Fruit fly (Drosophila melanogaster) whole organism, wandering third instar larva: ENCODE data around the gene CG16978.
A peak's percentile ranks its signal among the peaks of the same experiment; 100 is the strongest.

ENCODE experiments used
- CG9705 ChIP-seq: fragments of 200-800 bp; sonication (Bioruptor generic); optimal IDR thresholded peaks from 2 replicates; lab custom pipeline; 2018; ENCODE audit warnings: missing biosample characterization, mild to moderate bottlenecking, missing genetic modification characterization
- Hnf4 ChIP-seq: fragments of 200-800 bp; sonication (Bioruptor generic); optimal IDR thresholded peaks from 2 replicates; lab custom pipeline; 2016; ENCODE audit warnings: missing biosample characterization, mild to moderate bottlenecking, missing genetic modification characterization
- Hr83 ChIP-seq: fragments of 200-300 bp; sonication (Bioruptor generic); optimal IDR thresholded peaks from 2 replicates; lab custom pipeline; 2016; ENCODE audit warnings: missing biosample characterization, mild to moderate bottlenecking, missing genetic modification characterization, moderate library complexity; ENCODE audit not compliant: poor library complexity, severe bottlenecking
- Jra ChIP-seq: sonication (Bioruptor generic); optimal IDR thresholded peaks from 2 replicates; lab custom pipeline; 2016; ENCODE audit warnings: missing biosample characterization, missing genetic modification characterization
- Rel ChIP-seq, 2 experiments: fragments of 200-800 bp; sonication (Bioruptor generic) in 1 of 2; optimal IDR thresholded peaks; 2 replicates in 1 of 2; 3 replicates in 1 of 2; lab custom pipeline; 2016 to 2019; ENCODE audit warnings: mild to moderate bottlenecking in 2 of 2, missing biosample characterization in 2 of 2, missing genetic modification characterization in 2 of 2, moderate library complexity in 1 of 2
- Sp1 ChIP-seq: fragments of 200-800 bp; sonication (Bioruptor generic); optimal IDR thresholded peaks from 3 replicates; lab custom pipeline; 2019; ENCODE audit warnings: missing biosample characterization, mild to moderate bottlenecking, missing genetic modification characterization, moderate library complexity
- fru ChIP-seq: fragments of 200-800 bp; sonication (Bioruptor generic); optimal IDR thresholded peaks from 3 replicates; lab custom pipeline; 2016; ENCODE audit warnings: missing biosample characterization, mild to moderate bottlenecking, missing genetic modification characterization
- h ChIP-seq: fragments of 200-800 bp; sonication (Bioruptor generic); optimal IDR thresholded peaks from 3 replicates; lab custom pipeline; 2016; ENCODE audit warnings: missing biosample characterization, mild to moderate bottlenecking, missing genetic modification characterization
- psq ChIP-seq: fragments of 200-800 bp; sonication (Bioruptor generic); optimal IDR thresholded peaks from 3 replicates; lab custom pipeline; 2017; ENCODE audit warnings: missing biosample characterization, mild to moderate bottlenecking, missing genetic modification characterization, moderate library complexity
- sage ChIP-seq: fragments of 200-800 bp; sonication (Bioruptor generic); optimal IDR thresholded peaks from 2 replicates; lab custom pipeline; 2016; ENCODE audit warnings: missing biosample characterization, mild to moderate bottlenecking, missing genetic modification characterization

DNA sequence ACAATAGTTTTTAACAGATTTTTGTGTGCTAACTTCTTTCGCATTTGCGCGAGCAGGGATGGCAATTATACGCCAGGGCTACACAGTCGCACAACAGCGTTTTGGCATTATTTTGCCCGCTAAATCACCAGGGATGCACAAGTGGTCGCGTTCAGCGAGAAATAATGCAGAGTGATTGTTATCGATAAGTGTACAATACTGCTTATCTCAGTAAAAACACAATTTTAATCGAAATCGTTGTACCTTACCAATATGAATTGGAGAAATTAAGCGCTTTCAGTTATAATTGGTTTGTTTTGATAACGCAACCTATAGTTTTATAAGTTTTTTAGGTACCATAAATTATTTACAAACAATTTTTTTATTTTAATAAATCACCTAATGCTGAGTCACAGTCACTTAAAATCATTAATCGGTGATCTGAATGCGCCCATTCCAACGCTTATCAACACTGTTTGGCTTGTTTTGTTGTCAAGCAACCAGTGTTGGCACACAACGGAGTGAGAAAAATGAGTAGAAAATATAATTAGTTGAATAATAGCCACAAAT is 33.4 kb upstream of the CG16978 start, which contains the start of the genes Sfmbt and CG5439:
- TF ChIP-seq h (GFP tag; lab: Kevin White, UChicago) (peak; percentile 84), psq (GFP tag; lab: Kevin White, UChicago) (peak; percentile 68), Jra (GFP tag; lab: Kevin White, UChicago) (no peak), Sp1 (GFP tag; lab: Kevin White, UChicago) (peak; percentile 76), fru (peak; percentile 81), Rel (GFP tag; optimal IDR thresholded peaks at IDR 0.05; lab: Kevin White, UChicago) (no peak), Rel (tag; optimal IDR thresholded peaks at IDR 0.05; lab: Kevin White, UChicago) (peak; percentile 31), CG9705 (GFP tag; lab: Kevin White, UChicago) (peak; percentile 77), sage (no peak), Hnf4 (no peak), Hr83 (GFP tag; lab: Kevin White, UChicago) (peak; percentile 86)
